Fruit fly (Drosophila melanogaster): ENCODE results near the gene CG7252.

The CG7252 gene

dm6 chr3L:11997959-11998358 is 50.5 kb downstream of the CG7252 start, which contains the start of gene Grip163 (continued):
- peak; percentile 70 for TF ChIP-seq gfzf (GFP tag; optimal IDR thresholded peaks at IDR 0.05)
- TF ChIP-seq insv (GFP tag; optimal IDR thresholded peaks at IDR 0.05): peak in 1 of 2 experiments; percentile 77
- TF ChIP-seq Max (GFP tag; optimal IDR thresholded peaks at IDR 0.05): no peak
- TF ChIP-seq HLHmδ (GFP tag; optimal IDR thresholded peaks at IDR 0.05): no peak
- TF ChIP-seq CG11696 (GFP tag; IDR thresholded peaks at IDR 0.05): no peak
- no peak for TF ChIP-seq Pdp1 (GFP tag; optimal IDR thresholded peaks at IDR 0.05)
- peak; percentile 51; the same call in 1 of the 2 replicates for TF ChIP-seq MBD-R2 (GFP tag; IDR thresholded peaks at IDR 0.05)
- peak; percentile 52 for TF ChIP-seq stwl (tag; optimal IDR thresholded peaks at IDR 0.05)
- TF ChIP-seq CG9215 (GFP tag; IDR thresholded peaks at IDR 0.05): no peak
- no peak for TF ChIP-seq CG9609 (GFP tag; optimal IDR thresholded peaks at IDR 0.05)
- TF ChIP-seq YL-1 (GFP tag; optimal IDR thresholded peaks at IDR 0.05): peak; percentile 21
- no peak for TF ChIP-seq fd3F (GFP tag; optimal IDR thresholded peaks at IDR 0.05)
- TF ChIP-seq Elba2 (GFP tag; optimal IDR thresholded peaks at IDR 0.05): peak; percentile 20
- TF ChIP-seq CG7987 (GFP tag; optimal IDR thresholded peaks at IDR 0.05): no peak
- TF ChIP-seq onecut (GFP tag; IDR thresholded peaks at IDR 0.05): peak; percentile 78
- TF ChIP-seq E2f2 (GFP tag; IDR thresholded peaks at IDR 0.05): peak; percentile 13; the same call in 1 of the 2 replicates
- peak; percentile 15; the same call in 1 of the 2 replicates for TF ChIP-seq Scr (GFP tag; IDR thresholded peaks at IDR 0.05; ENCODE audit: partially characterized antibody)
- TF ChIP-seq jumu (GFP tag; optimal IDR thresholded peaks at IDR 0.05): no peak
- TF ChIP-seq CG12071 (GFP tag; optimal IDR thresholded peaks at IDR 0.05): no peak
- peak; percentile 87 for TF ChIP-seq Myb (GFP tag; optimal IDR thresholded peaks at IDR 0.05)
- no peak for TF ChIP-seq fu2 (GFP tag; optimal IDR thresholded peaks at IDR 0.05)
- peak; percentile 35 for TF ChIP-seq trem (tag; optimal IDR thresholded peaks at IDR 0.05)
- TF ChIP-seq Sin3A (optimal IDR thresholded peaks at IDR 0.05): no peak
